Fruit fly (Drosophila melanogaster): ENCODE measurements around the gene CG6813.
A peak's percentile ranks its signal among the peaks of the same experiment; 100 is the strongest.

Gene CG6813

dm6 chr3R:11604654-11605436 lies 21.6 kb downstream of the CG6813 start (continued):
- peak; percentile 50; the same call in 1 of the 3 replicates for TF ChIP-seq Doc3 (GFP tag; IDR thresholded peaks at IDR 0.05; ENCODE audit: partially characterized antibody)
- TF ChIP-seq hbn (GFP tag; IDR thresholded peaks at IDR 0.05; ENCODE audit: partially characterized antibody), result peak; percentile 63; the same call in 1 of the 2 replicates
- TF ChIP-seq CG10366 (GFP tag; IDR thresholded peaks at IDR 0.05), result no peak
- TF ChIP-seq YL-1 (GFP tag; optimal IDR thresholded peaks at IDR 0.05), result no peak
- TF ChIP-seq CG13287 (GFP tag; IDR thresholded peaks at IDR 0.05; ENCODE audit: partially characterized antibody), result peak; percentile 76
- TF ChIP-seq CG1024 (GFP tag; IDR thresholded peaks at IDR 0.05), result no peak
- no peak for TF ChIP-seq seq (GFP tag; IDR thresholded peaks at IDR 0.05)
- peak; percentile 3 for TF ChIP-seq CTCF (GFP tag; optimal IDR thresholded peaks at IDR 0.05)
- TF ChIP-seq ken (GFP tag; IDR thresholded peaks at IDR 0.05), result no peak
- TF ChIP-seq Dfd (GFP tag; optimal IDR thresholded peaks at IDR 0.05), result no peak
- no peak for TF ChIP-seq pho (GFP tag; optimal IDR thresholded peaks at IDR 0.05)
- TF ChIP-seq CG1529 (GFP tag; optimal IDR thresholded peaks at IDR 0.05), result no peak
- TF ChIP-seq stwl (tag; optimal IDR thresholded peaks at IDR 0.05), result peak; percentile 95
- TF ChIP-seq maf-S (GFP tag; optimal IDR thresholded peaks at IDR 0.05), result no peak
- TF ChIP-seq vfl (GFP tag; optimal IDR thresholded peaks at IDR 0.05), result no peak
- TF ChIP-seq yki (optimal IDR thresholded peaks at IDR 0.05), result peak; percentile 99
- TF ChIP-seq Oli (tag; optimal IDR thresholded peaks at IDR 0.05), result no peak
- TF ChIP-seq az2 (GFP tag; optimal IDR thresholded peaks at IDR 0.05), result no peak
- peak; percentile 29 for TF ChIP-seq Blimp-1 (GFP tag; optimal IDR thresholded peaks at IDR 0.05)
- TF ChIP-seq kni (GFP tag; optimal IDR thresholded peaks at IDR 0.05), result no peak
- no peak for TF ChIP-seq HmgD (GFP tag; optimal IDR thresholded peaks at IDR 0.05)
- peak; percentile 44 for TF ChIP-seq BtbVII (GFP tag; optimal IDR thresholded peaks at IDR 0.05)
- TF ChIP-seq CG17802 (tag; optimal IDR thresholded peaks at IDR 0.05), result no peak
- TF ChIP-seq unc-4 (GFP tag; IDR thresholded peaks at IDR 0.05; ENCODE audit: partially characterized antibody), result peak; percentile 59
- no peak for TF ChIP-seq da (GFP tag; optimal IDR thresholded peaks at IDR 0.05)
- TF ChIP-seq CG4730 (GFP tag; IDR thresholded peaks at IDR 0.05), result no peak
- TF ChIP-seq CG17612 (GFP tag; IDR thresholded peaks at IDR 0.05), result no peak
- no peak for TF ChIP-seq Gug (GFP tag; IDR thresholded peaks at IDR 0.05)
- TF ChIP-seq CG11085 (GFP tag; IDR thresholded peaks at IDR 0.05), result no peak
- no peak for TF ChIP-seq Camta (GFP tag; optimal IDR thresholded peaks at IDR 0.05)
- peak; percentile 9; the same call in 1 of the 2 replicates for TF ChIP-seq Xrp1 (GFP tag; IDR thresholded peaks at IDR 0.05)
- no peak for TF ChIP-seq pita (GFP tag; optimal IDR thresholded peaks at IDR 0.05)
- TF ChIP-seq trh (GFP tag; optimal IDR thresholded peaks at IDR 0.05), result no peak
- peak; percentile 5 for TF ChIP-seq CG2678 (tag; optimal IDR thresholded peaks at IDR 0.05)
- TF ChIP-seq gsb-n (tag; optimal IDR thresholded peaks at IDR 0.05), result no peak
- TF ChIP-seq bcd (GFP tag; optimal IDR thresholded peaks at IDR 0.05), result no peak
- peak; percentile 23; the same call in 1 of the 2 replicates for TF ChIP-seq sens-2 (GFP tag; IDR thresholded peaks at IDR 0.05)
- no peak for TF ChIP-seq Sin3A (optimal IDR thresholded peaks at IDR 0.05)
- no peak for TF ChIP-seq Meics (GFP tag; optimal IDR thresholded peaks at IDR 0.05)
- no peak for TF ChIP-seq ERR (GFP tag; optimal IDR thresholded peaks at IDR 0.05)
- no peak for TF ChIP-seq CG30431 (GFP tag; optimal IDR thresholded peaks at IDR 0.05)
- TF ChIP-seq scrt (GFP tag; optimal IDR thresholded peaks at IDR 0.05), result no peak
- no peak for TF ChIP-seq row (GFP tag; IDR thresholded peaks at IDR 0.05)
- TF ChIP-seq CG15601 (tag; optimal IDR thresholded peaks at IDR 0.05), result no peak
- no peak for TF ChIP-seq fd64A (GFP tag; optimal IDR thresholded peaks at IDR 0.05)
- TF ChIP-seq slp2 (GFP tag; optimal IDR thresholded peaks at IDR 0.05), result no peak
- no peak for TF ChIP-seq NC2α (GFP tag; optimal IDR thresholded peaks at IDR 0.05)
- 0 out of 3 replicates have a peak, but pooled peaks have one; percentile 44 for TF ChIP-seq CG11695 (GFP tag; IDR thresholded peaks at IDR 0.05)
- TF ChIP-seq phol (tag; optimal IDR thresholded peaks at IDR 0.05), result no peak
- TF ChIP-seq CG6272 (GFP tag; IDR thresholded peaks at IDR 0.05), result no peak
- TF ChIP-seq prd (optimal IDR thresholded peaks at IDR 0.05), result no peak
- TF ChIP-seq prd (GFP tag; IDR thresholded peaks at IDR 0.05), result no peak

Data from whole organism, embryonic.